Worm (Caenorhabditis elegans) whole organism, L4/young adult: ENCODE data around the gene C05D10.4.

Experiments used
- W03F9.2 ChIP-seq: fragments of 150-350 bp; optimal IDR thresholded peaks from 2 replicates; lab custom pipeline; 2014; ENCODE audit warnings: missing biosample characterization, missing genetic modification characterization
- dao-5 ChIP-seq: sonication (generic microtip); optimal IDR thresholded peaks from 2 replicates; lab custom pipeline; 2016; ENCODE audit warnings: missing genotype, missing genetic modification characterization, moderate library complexity, missing compliant biosample characterization
- him-1 ChIP-seq: sonication (generic microtip); optimal IDR thresholded peaks from 2 replicates; lab custom pipeline; 2016; ENCODE audit warnings: missing genotype, missing genetic modification reagents, missing genetic modification characterization, missing compliant biosample characterization

DNA sequence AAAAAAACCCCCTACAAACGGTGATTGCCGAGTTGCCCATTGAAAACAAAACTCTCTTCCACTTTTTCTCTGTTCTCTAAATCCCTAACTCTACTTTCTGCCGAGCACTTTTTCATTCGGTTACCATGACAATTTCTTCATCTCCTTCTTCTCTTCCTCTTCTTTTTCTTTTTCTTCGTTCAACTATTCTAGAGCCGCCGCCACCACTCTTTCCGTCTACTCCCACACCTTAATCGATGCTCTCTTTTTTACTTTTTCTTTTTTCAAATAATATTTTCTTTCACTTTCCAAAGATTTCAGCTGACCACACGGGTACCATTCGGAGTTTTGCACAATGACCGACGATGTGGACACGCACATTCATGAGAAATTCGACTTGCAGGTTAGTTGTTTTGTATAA, 35.1 kb downstream of the C05D10.4 start, which contains the start of gene mapk-15:
- TF ChIP-seq dao-5 (tag; lab: Kevin White, UChicago) (no peak), him-1 (no peak), W03F9.2 (tag; lab: Kevin White, UChicago) (no peak)
